Worm (Caenorhabditis elegans): ENCODE measurements around the gene pes-23.
"Not testable (repeated sequence)": the region's sequence is repeated elsewhere in the genome, so short reads cannot be mapped to it uniquely, and the experiment has no call there.

Gene pes-23

ce11 chrX:6875273-6875672, 25.9 kb upstream of the pes-23 start:
- no peak for TF ChIP-seq T22C8.4 (GFP tag; IDR thresholded peaks at IDR 0.05)
- TF ChIP-seq med-1 (GFP tag; optimal IDR thresholded peaks at IDR 0.05; ENCODE audit: insufficient read depth) = no peak
- no peak for TF ChIP-seq flt-1 (GFP tag; IDR thresholded peaks at IDR 0.05)
- no peak for TF ChIP-seq klf-2 (GFP tag; conservative IDR thresholded peaks at IDR 0.05)
- TF ChIP-seq ztf-29 (GFP tag; IDR thresholded peaks at IDR 0.05) = no peak
- TF ChIP-seq ztf-23 (GFP tag; IDR thresholded peaks at IDR 0.05) = no peak
- no peak for TF ChIP-seq cog-1 (tag; optimal IDR thresholded peaks at IDR 0.05)
- no peak for TF ChIP-seq tab-1 (GFP tag; IDR thresholded peaks at IDR 0.05)
- no peak for TF ChIP-seq ref-1 (GFP tag; conservative IDR thresholded peaks at IDR 0.05)

- TF ChIP-seq flt-1 (GFP tag; IDR thresholded peaks at IDR 0.05) = no peak
- TF ChIP-seq med-1 (GFP tag; optimal IDR thresholded peaks at IDR 0.05; ENCODE audit: insufficient read depth) = no peak
- TF ChIP-seq T22C8.4 (GFP tag; IDR thresholded peaks at IDR 0.05) = no peak
- TF ChIP-seq tab-1 (GFP tag; IDR thresholded peaks at IDR 0.05) = no peak
- no peak for TF ChIP-seq cog-1 (tag; optimal IDR thresholded peaks at IDR 0.05)
- no peak for TF ChIP-seq ztf-29 (GFP tag; IDR thresholded peaks at IDR 0.05)
- TF ChIP-seq ref-1 (GFP tag; conservative IDR thresholded peaks at IDR 0.05) = no peak
- TF ChIP-seq ztf-23 (GFP tag; IDR thresholded peaks at IDR 0.05) = no peak
- TF ChIP-seq klf-2 (GFP tag; conservative IDR thresholded peaks at IDR 0.05) = no peak
Measured at ce11 chrX:6877436-6877835, 23.7 kb upstream of the pes-23 start, which contains the start of gene col-173. col-173 (minus strand) TSS chrX:6877536.

- TF ChIP-seq flt-1 (GFP tag; IDR thresholded peaks at IDR 0.05); tab-1 (GFP tag; IDR thresholded peaks at IDR 0.05); med-1 (GFP tag; optimal IDR thresholded peaks at IDR 0.05; ENCODE audit: insufficient read depth): not testable (repeated sequence)
Measured at ce11 chrX:6881795-6882194, 19.4 kb upstream of the pes-23 start, which contains the start of gene F41C6.6. F41C6.6 (minus strand) TSS chrX:6881895.

- TF ChIP-seq ref-1 (GFP tag; conservative IDR thresholded peaks at IDR 0.05) (no peak), cog-1 (tag; optimal IDR thresholded peaks at IDR 0.05) (no peak), med-1 (GFP tag; optimal IDR thresholded peaks at IDR 0.05; ENCODE audit: insufficient read depth) (no peak), ztf-29 (GFP tag; IDR thresholded peaks at IDR 0.05) (no peak), flt-1 (GFP tag; IDR thresholded peaks at IDR 0.05) (no peak), T22C8.4 (GFP tag; IDR thresholded peaks at IDR 0.05) (no peak), ztf-23 (GFP tag; IDR thresholded peaks at IDR 0.05) (no peak), tab-1 (GFP tag; IDR thresholded peaks at IDR 0.05) (no peak), klf-2 (GFP tag; conservative IDR thresholded peaks at IDR 0.05) (no peak)
Measured at ce11 chrX:6884439-6884838, 16.7 kb upstream of the pes-23 start.

- TF ChIP-seq ztf-23 (GFP tag; IDR thresholded peaks at IDR 0.05) (no peak), tab-1 (GFP tag; IDR thresholded peaks at IDR 0.05) (no peak), med-1 (GFP tag; optimal IDR thresholded peaks at IDR 0.05; ENCODE audit: insufficient read depth) (no peak), T22C8.4 (GFP tag; IDR thresholded peaks at IDR 0.05) (no peak), ztf-29 (GFP tag; IDR thresholded peaks at IDR 0.05) (no peak), ref-1 (GFP tag; conservative IDR thresholded peaks at IDR 0.05) (no peak), klf-2 (GFP tag; conservative IDR thresholded peaks at IDR 0.05) (no peak), flt-1 (GFP tag; IDR thresholded peaks at IDR 0.05) (no peak), cog-1 (tag; optimal IDR thresholded peaks at IDR 0.05) (no peak)
Measured at ce11 chrX:6885227-6885853, 15.8 kb upstream of the pes-23 start, which contains the start of gene F41C6.7. F41C6.7 (minus strand) TSS chrX:6885277.

ce11 chrX:6888208-6888607, 13.0 kb upstream of the pes-23 start:
- TF ChIP-seq med-1 (GFP tag; optimal IDR thresholded peaks at IDR 0.05; ENCODE audit: insufficient read depth) (no peak), ztf-29 (GFP tag; IDR thresholded peaks at IDR 0.05) (no peak), ref-1 (GFP tag; conservative IDR thresholded peaks at IDR 0.05) (no peak), T22C8.4 (GFP tag; IDR thresholded peaks at IDR 0.05) (no peak)

ce11 chrX:6889374-6889773, 11.8 kb upstream of the pes-23 start, which contains the start of gene unc-6:
unc-6 (plus strand) TSS chrX:6889674.
- TF ChIP-seq flt-1 (GFP tag; IDR thresholded peaks at IDR 0.05) = no peak
- no peak for TF ChIP-seq klf-2 (GFP tag; conservative IDR thresholded peaks at IDR 0.05)
- no peak for TF ChIP-seq T22C8.4 (GFP tag; IDR thresholded peaks at IDR 0.05)
- no peak for TF ChIP-seq ref-1 (GFP tag; conservative IDR thresholded peaks at IDR 0.05)
- TF ChIP-seq med-1 (GFP tag; optimal IDR thresholded peaks at IDR 0.05; ENCODE audit: insufficient read depth) = no peak

ce11 chrX:6893074-6893473, 8.1 kb upstream of the pes-23 start:
- no peak for TF ChIP-seq cog-1 (tag; optimal IDR thresholded peaks at IDR 0.05)
- TF ChIP-seq tab-1 (GFP tag; IDR thresholded peaks at IDR 0.05) = no peak
- no peak for TF ChIP-seq klf-2 (GFP tag; conservative IDR thresholded peaks at IDR 0.05)
- no peak for TF ChIP-seq flt-1 (GFP tag; IDR thresholded peaks at IDR 0.05)
- TF ChIP-seq T22C8.4 (GFP tag; IDR thresholded peaks at IDR 0.05) = no peak
- no peak for TF ChIP-seq med-1 (GFP tag; optimal IDR thresholded peaks at IDR 0.05; ENCODE audit: insufficient read depth)
- TF ChIP-seq ref-1 (GFP tag; conservative IDR thresholded peaks at IDR 0.05) = no peak

- TF ChIP-seq med-1 (GFP tag; optimal IDR thresholded peaks at IDR 0.05; ENCODE audit: insufficient read depth) (no peak), cog-1 (tag; optimal IDR thresholded peaks at IDR 0.05) (no peak), ztf-29 (GFP tag; IDR thresholded peaks at IDR 0.05) (no peak), ztf-23 (GFP tag; IDR thresholded peaks at IDR 0.05) (no peak), flt-1 (GFP tag; IDR thresholded peaks at IDR 0.05) (no peak), klf-2 (GFP tag; conservative IDR thresholded peaks at IDR 0.05) (no peak), T22C8.4 (GFP tag; IDR thresholded peaks at IDR 0.05) (no peak), tab-1 (GFP tag; IDR thresholded peaks at IDR 0.05) (no peak), ref-1 (GFP tag; conservative IDR thresholded peaks at IDR 0.05) (no peak)
Measured at ce11 chrX:6894104-6894503, 7.1 kb upstream of the pes-23 start.

- TF ChIP-seq klf-2 (GFP tag; conservative IDR thresholded peaks at IDR 0.05) (no peak), cog-1 (tag; optimal IDR thresholded peaks at IDR 0.05) (no peak), med-1 (GFP tag; optimal IDR thresholded peaks at IDR 0.05; ENCODE audit: insufficient read depth) (no peak), T22C8.4 (GFP tag; IDR thresholded peaks at IDR 0.05) (no peak), ztf-29 (GFP tag; IDR thresholded peaks at IDR 0.05) (no peak), flt-1 (GFP tag; IDR thresholded peaks at IDR 0.05) (no peak), ztf-23 (GFP tag; IDR thresholded peaks at IDR 0.05) (no peak), tab-1 (GFP tag; IDR thresholded peaks at IDR 0.05) (no peak)
Measured at ce11 chrX:6899848-6900247, 1.3 kb upstream of the pes-23 start, which contains the start of gene F14B8.4. F14B8.4 (minus strand) TSS chrX:6899948.

Data from whole organism, midembryonic.